Worm (Caenorhabditis elegans) whole organism, young adult: ENCODE results near the gene Y51H7C.10.

Experiments
- F37B4.10 ChIP-seq: fragments of 200-800 bp; sonication (Bioruptor generic); IDR thresholded peaks from 2 replicates; pipeline ENCODE4 v1.3.6; 2022; ENCODE audit warnings: missing genetic modification characterization, missing compliant biosample characterization
- Y53G8AR.9 ChIP-seq: fragments of 200-800 bp; sonication (Bioruptor generic); conservative IDR thresholded peaks from 2 replicates; pipeline ENCODE4 v1.3.6; 2022; ENCODE audit warnings: missing genetic modification reagents, missing genetic modification characterization, missing compliant biosample characterization
- egl-44 ChIP-seq: fragments of 200-800 bp; sonication (Bioruptor generic); IDR thresholded peaks from 2 replicates; pipeline ENCODE4 v1.3.6; 2022; ENCODE audit warnings: missing genetic modification reagents, missing genetic modification characterization, missing compliant biosample characterization
- ets-4 ChIP-seq: fragments of 200-800 bp; sonication (Bioruptor generic); optimal IDR thresholded peaks from 2 replicates; lab custom pipeline; 2018; ENCODE audit warnings: mild to moderate bottlenecking, missing genetic modification characterization, missing compliant biosample characterization
- hlh-12 ChIP-seq: sonication (generic microtip); optimal IDR thresholded peaks from 2 replicates; lab custom pipeline; 2016; ENCODE audit warnings: missing genetic modification characterization, missing compliant biosample characterization
- hlh-26 ChIP-seq: fragments of 200-800 bp; sonication (Bioruptor generic); conservative IDR thresholded peaks from 2 replicates; pipeline ENCODE4 v1.3.6; 2022; ENCODE audit warnings: missing genetic modification reagents, missing genetic modification characterization, missing compliant biosample characterization
- hsf-1 ChIP-seq: fragments of 200-800 bp; sonication (Bioruptor generic); IDR thresholded peaks from 2 replicates; pipeline ENCODE4 v1.3.6; 2022; ENCODE audit warnings: missing genetic modification reagents, missing genetic modification characterization, missing compliant biosample characterization
- lin-26 ChIP-seq: fragments of 200-800 bp; sonication (Bioruptor generic); IDR thresholded peaks from 2 replicates; pipeline ENCODE4 v1.3.6; 2022; ENCODE audit warnings: missing genetic modification reagents, missing genetic modification characterization, missing compliant biosample characterization
- nhr-90 ChIP-seq: sonication (generic microtip); optimal IDR thresholded peaks from 2 replicates; lab custom pipeline; 2016; ENCODE audit warnings: missing genotype, mild to moderate bottlenecking, missing genetic modification characterization, missing compliant biosample characterization
- pbrm-1 ChIP-seq: fragments of 200-800 bp; sonication (Bioruptor generic); IDR thresholded peaks from 2 replicates; pipeline ENCODE4 v1.3.6; 2022; ENCODE audit warnings: missing genetic modification reagents, missing genetic modification characterization, missing compliant biosample characterization
- sea-2 ChIP-seq: fragments of 200-800 bp; sonication (Bioruptor generic); IDR thresholded peaks from 2 replicates; pipeline ENCODE4 v1.3.6; 2022; ENCODE audit warnings: missing genetic modification characterization, missing compliant biosample characterization
- snpc-3.4 ChIP-seq: sonication (generic microtip); optimal IDR thresholded peaks from 2 replicates; lab custom pipeline; 2017; ENCODE audit warnings: missing genetic modification characterization, mild to moderate bottlenecking, missing compliant biosample characterization, antibody characterized with exemption, moderate library complexity, missing genotype, missing genetic modification reagents
- unc-62 ChIP-seq: fragments of 150-350 bp; optimal IDR thresholded peaks from 2 replicates; lab custom pipeline; 2014; ENCODE audit warnings: missing biosample characterization, missing genetic modification reagents, missing genetic modification characterization
- ztf-28 ChIP-seq: fragments of 200-800 bp; sonication (Bioruptor generic); IDR thresholded peaks from 2 replicates; pipeline ENCODE4 v1.3.6; 2022; ENCODE audit warnings: missing genetic modification reagents, missing genetic modification characterization, missing compliant biosample characterization

DNA sequence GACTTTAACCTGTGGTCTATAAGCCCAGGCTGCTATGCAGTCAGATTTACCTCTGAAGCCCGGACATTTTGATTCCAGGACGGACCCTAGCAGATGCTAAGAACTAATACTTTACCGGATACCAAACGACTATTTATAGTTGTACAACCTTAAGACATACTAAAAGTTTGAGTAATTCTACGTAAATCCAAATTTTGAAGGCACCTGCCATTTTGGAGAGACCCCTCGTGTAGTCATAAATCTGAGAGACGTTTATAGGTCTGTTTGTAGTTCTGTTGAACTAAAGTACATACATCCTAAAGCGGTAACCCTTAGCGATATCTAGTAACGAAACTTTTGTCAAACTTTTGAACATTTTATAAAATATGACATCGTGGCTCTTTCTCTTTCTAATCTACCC is 25.2 kb downstream of the Y51H7C.10 start, which contains the start of gene F54D12.2:
- TF ChIP-seq ets-4 (GFP tag; lab: Kevin White, UChicago) (no peak), pbrm-1 (GFP tag; lab: Robert Waterston, UW) (no peak), hlh-26 (no peak), lin-26 (GFP tag; lab: Robert Waterston, UW) (no peak), hlh-12 (no peak), nhr-90 (tag; lab: Kevin White, UChicago) (no peak), unc-62 (GFP tag; lab: Kevin White, UChicago) (no peak), F37B4.10 (GFP tag; lab: Robert Waterston, UW) (no peak), ztf-28 (no peak), Y53G8AR.9 (GFP tag; lab: Robert Waterston, UW) (no peak), sea-2 (GFP tag; lab: Robert Waterston, UW) (no peak), egl-44 (no peak), snpc-3.4 (tag; lab: Kevin White, UChicago) (no peak), hsf-1 (GFP tag; lab: Robert Waterston, UW) (no peak)
